Fruit fly (Drosophila melanogaster): ENCODE results near the gene SNF4Agamma.

The SNF4Agamma gene

dm6 chr3R:21203660-21204499, 63.3 kb downstream of the SNF4Agamma start (continued):
- no peak for TF ChIP-seq ind (GFP tag; optimal IDR thresholded peaks at IDR 0.05)
- no peak for TF ChIP-seq hb (GFP tag; IDR thresholded peaks at IDR 0.05; ENCODE audit: partially characterized antibody)
- TF ChIP-seq CG17186 (GFP tag; optimal IDR thresholded peaks at IDR 0.05) = no peak
- TF ChIP-seq CG18476 (GFP tag; optimal IDR thresholded peaks at IDR 0.05) = no peak
- no peak for TF ChIP-seq CG1832 (GFP tag; optimal IDR thresholded peaks at IDR 0.05)
- peak; percentile 40 for TF ChIP-seq CG1603 (tag; optimal IDR thresholded peaks at IDR 0.05)
- no peak for TF ChIP-seq al (GFP tag; IDR thresholded peaks at IDR 0.05)
- no peak for TF ChIP-seq Ets97D (GFP tag; optimal IDR thresholded peaks at IDR 0.05)
- TF ChIP-seq CG9876 (GFP tag; optimal IDR thresholded peaks at IDR 0.05) = no peak
- TF ChIP-seq mam (GFP tag; optimal IDR thresholded peaks at IDR 0.05) = no peak
- TF ChIP-seq fu2 (GFP tag; optimal IDR thresholded peaks at IDR 0.05) = no peak
- TF ChIP-seq CG12769 (tag; optimal IDR thresholded peaks at IDR 0.05) = no peak
- TF ChIP-seq hkb (optimal IDR thresholded peaks at IDR 0.05) = no peak
- TF ChIP-seq hkb (GFP tag; IDR thresholded peaks at IDR 0.05) = peak; percentile 76
- no peak for TF ChIP-seq D19B (GFP tag; optimal IDR thresholded peaks at IDR 0.05)
- TF ChIP-seq oc (tag; optimal IDR thresholded peaks at IDR 0.05) = no peak
- no peak for TF ChIP-seq CG8924 (tag; optimal IDR thresholded peaks at IDR 0.05)
- TF ChIP-seq ci (GFP tag; IDR thresholded peaks at IDR 0.05) = peak; percentile 93
- TF ChIP-seq wek (GFP tag; optimal IDR thresholded peaks at IDR 0.05) = peak; percentile 97
- TF ChIP-seq onecut (GFP tag; IDR thresholded peaks at IDR 0.05) = peak; percentile 52
- TF ChIP-seq tup (GFP tag; optimal IDR thresholded peaks at IDR 0.05) = no peak
- TF ChIP-seq CG2875 (GFP tag; optimal IDR thresholded peaks at IDR 0.05) = peak; percentile 70
- TF ChIP-seq CG32532 (GFP tag; IDR thresholded peaks at IDR 0.05) = no peak
- TF ChIP-seq E2f2 (GFP tag; IDR thresholded peaks at IDR 0.05) = no peak
- TF ChIP-seq CG17568 (GFP tag; optimal IDR thresholded peaks at IDR 0.05) = peak; percentile 93
- TF ChIP-seq Sry-β (GFP tag; optimal IDR thresholded peaks at IDR 0.05) = peak; percentile 26
- TF ChIP-seq slbo (GFP tag; IDR thresholded peaks at IDR 0.05) = no peak
- TF ChIP-seq CG10979 (tag; optimal IDR thresholded peaks at IDR 0.05) = no peak
- TF ChIP-seq CG31441 (GFP tag; IDR thresholded peaks at IDR 0.05) = no peak; the same call in 1 of the 2 replicates
- no peak for TF ChIP-seq emc (GFP tag; optimal IDR thresholded peaks at IDR 0.05)
- no peak for TF ChIP-seq Mad (GFP tag; optimal IDR thresholded peaks at IDR 0.05)
- no peak for TF ChIP-seq ewg (GFP tag; optimal IDR thresholded peaks at IDR 0.05)
- no peak for TF ChIP-seq sug (tag; optimal IDR thresholded peaks at IDR 0.05)
- peak; percentile 79 for TF ChIP-seq Xrp1 (GFP tag; IDR thresholded peaks at IDR 0.05)
- TF ChIP-seq cad (GFP tag; optimal IDR thresholded peaks at IDR 0.05) = no peak
- no peak for TF ChIP-seq hbn (GFP tag; IDR thresholded peaks at IDR 0.05; ENCODE audit: partially characterized antibody)
- no peak for TF ChIP-seq CG6654 (GFP tag; optimal IDR thresholded peaks at IDR 0.05)
- TF ChIP-seq phol (tag; optimal IDR thresholded peaks at IDR 0.05) = no peak
- TF ChIP-seq nau (GFP tag; optimal IDR thresholded peaks at IDR 0.05) = peak; percentile 19
- peak; percentile 22; the same call in 1 of the 4 replicates for TF ChIP-seq Dll (GFP tag; IDR thresholded peaks at IDR 0.05; ENCODE audit: partially characterized antibody)
- peak; percentile 64 for TF ChIP-seq CG2712 (tag; optimal IDR thresholded peaks at IDR 0.05)
- peak; percentile 74 for TF ChIP-seq CG34376 (GFP tag; optimal IDR thresholded peaks at IDR 0.05)
- TF ChIP-seq Scr (GFP tag; IDR thresholded peaks at IDR 0.05; ENCODE audit: partially characterized antibody) = no peak
- TF ChIP-seq Jarid2 (GFP tag; optimal IDR thresholded peaks at IDR 0.05) = no peak
- no peak for TF ChIP-seq Adf1 (GFP tag; IDR thresholded peaks at IDR 0.05)
- no peak for TF ChIP-seq CG10267 (tag; optimal IDR thresholded peaks at IDR 0.05)
- TF ChIP-seq CG17802 (tag; optimal IDR thresholded peaks at IDR 0.05) = no peak
- peak; percentile 95 for TF ChIP-seq CG15601 (tag; optimal IDR thresholded peaks at IDR 0.05)
- TF ChIP-seq Bgb (GFP tag; IDR thresholded peaks at IDR 0.05; ENCODE audit: partially characterized antibody) = no peak; the same call in 1 of the 2 replicates
